Worm (Caenorhabditis elegans) whole organism, late embryonic: ENCODE measurements around the gene nep-10.

ENCODE experiments used
- C08G9.2 ChIP-seq: sonication (generic microtip); optimal IDR thresholded peaks from 2 replicates; lab custom pipeline; 2016; ENCODE audit warnings: mild to moderate bottlenecking, missing genetic modification characterization, moderate library complexity, missing compliant biosample characterization
- ceh-31 ChIP-seq: sonication (generic microtip); optimal IDR thresholded peaks from 2 replicates; lab custom pipeline; 2016; ENCODE audit warnings: missing genetic modification characterization, missing compliant biosample characterization
- ceh-48 ChIP-seq: sonication (generic microtip); optimal IDR thresholded peaks from 2 replicates; lab custom pipeline; 2016; ENCODE audit warnings: missing genetic modification characterization, inconsistent platforms, missing compliant biosample characterization
- gmeb-2 ChIP-seq: sonication (generic microtip); optimal IDR thresholded peaks from 2 replicates; lab custom pipeline; 2016; ENCODE audit warnings: missing genetic modification characterization, inconsistent platforms, missing compliant biosample characterization
- nhr-232 ChIP-seq: sonication (generic microtip); optimal IDR thresholded peaks from 2 replicates; lab custom pipeline; 2016; ENCODE audit warnings: missing genetic modification characterization, missing compliant biosample characterization

DNA sequence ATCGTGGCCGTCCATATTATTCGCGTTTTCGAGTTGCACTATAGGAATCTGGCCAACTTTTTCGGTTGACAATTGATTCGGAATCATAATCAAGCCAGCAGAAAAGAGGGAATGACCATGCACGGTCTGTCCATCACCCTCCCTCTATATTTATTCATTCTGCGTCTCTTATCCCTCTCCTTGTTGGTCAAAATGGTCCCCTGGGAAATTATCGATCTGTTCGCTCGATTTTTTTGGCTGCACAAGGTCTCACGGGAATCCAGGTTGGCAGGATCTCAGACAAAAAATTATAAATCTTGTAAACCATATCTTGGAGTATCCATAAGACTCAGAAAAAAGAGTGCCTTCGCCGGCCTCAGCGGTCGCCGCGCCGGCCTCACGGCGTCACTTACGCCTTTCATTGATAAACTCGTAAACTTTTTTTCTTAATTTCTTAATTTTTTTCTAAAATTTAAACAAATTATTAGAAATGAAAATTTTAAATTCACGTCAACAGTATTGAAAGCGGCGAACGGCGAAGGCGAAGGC lies 11.7 kb upstream of the nep-10 start, which contains the start of the genes F18A12.7 and F18A12.2:
- TF ChIP-seq nhr-232 (no peak), ceh-48 (tag; lab: Kevin White, UChicago) (no peak), gmeb-2 (tag; lab: Kevin White, UChicago) (no peak), ceh-31 (no peak), C08G9.2 (tag; lab: Kevin White, UChicago) (no peak)
